Comparison of ENCODE assay signal across 7 fruit fly cellular contexts in genomic region chr3R:26020244-26021171, dm6.
TF ChIP-seq lines count a peak whose summit lies in the region.

No protein-coding gene starts in this region.

- peak; percentile 10 for TF ChIP-seq CTCF in whole organism, embryonic (GFP tag; optimal IDR thresholded peaks at IDR 0.05; lab: Kevin White, UChicago)

TF ChIP-seq in Kc167, 6 proteins besides CTCF, POLR2A, EP300 and RAD21:
- TF ChIP-seq h (optimal IDR thresholded peaks at IDR 0.05; lab: Kevin White, UChicago), result peak; percentile 43
- TF ChIP-seq insv (optimal IDR thresholded peaks at IDR 0.05; lab: Kevin White, UChicago), result no peak

TF ChIP-seq in whole organism, 6 proteins besides CTCF, POLR2A, EP300 and RAD21:
- TF ChIP-seq EcR (GFP tag; optimal IDR thresholded peaks at IDR 0.05; lab: Kevin White, UChicago) (no peak), Dll (optimal IDR thresholded peaks at IDR 0.05; lab: Kevin White, UChicago) (peak; percentile 72)

TF ChIP-seq in whole organism, adult, 20 proteins besides CTCF, POLR2A, EP300 and RAD21:
- TF ChIP-seq tj (GFP tag; optimal IDR thresholded peaks at IDR 0.05; lab: Kevin White, UChicago) (peak; percentile 69), Crg-1 (GFP tag; optimal IDR thresholded peaks at IDR 0.05; lab: Kevin White, UChicago) (no peak), Mnt (GFP tag; optimal IDR thresholded peaks at IDR 0.05; lab: Kevin White, UChicago) (no peak), pad (GFP tag; optimal IDR thresholded peaks at IDR 0.05; lab: Kevin White, UChicago) (no peak), kay (GFP tag; lab: Kevin White, UChicago; ENCODE audit: borderline replicate concordance) (peak; percentile 87), CG7101 (tag; optimal IDR thresholded peaks at IDR 0.05; lab: Kevin White, UChicago) (peak; percentile 27), cnc (optimal IDR thresholded peaks at IDR 0.05; lab: Kevin White, UChicago) (no peak), CG7045 (GFP tag; optimal IDR thresholded peaks at IDR 0.05; lab: Kevin White, UChicago) (no peak), cic (GFP tag; optimal IDR thresholded peaks at IDR 0.05; lab: Kevin White, UChicago) (no peak)
TF ChIP-seq in whole organism, adult: peak in this region for 3.

TF ChIP-seq in whole organism, embryonic, 481 proteins besides CTCF, POLR2A, EP300 and RAD21 (continues in another document):
- TF ChIP-seq fd3F (GFP tag; optimal IDR thresholded peaks at IDR 0.05; lab: Kevin White, UChicago) (peak; percentile 1), Gsc (GFP tag; IDR thresholded peaks at IDR 0.05; lab: Robert Waterston, UW) (0 out of 2 replicates have a peak, but pooled peaks have one; percentile 26), CG10147 (GFP tag; optimal IDR thresholded peaks at IDR 0.05; lab: Kevin White, UChicago) (peak; percentile 42), pb (GFP tag; optimal IDR thresholded peaks at IDR 0.05; lab: Kevin White, UChicago) (no peak), Nf-YB (GFP tag; optimal IDR thresholded peaks at IDR 0.05; lab: Kevin White, UChicago) (peak; percentile 98), BEAF-32 (GFP tag; optimal IDR thresholded peaks at IDR 0.05; lab: Kevin White, UChicago) (no peak), CG1603 (tag; optimal IDR thresholded peaks at IDR 0.05; lab: Kevin White, UChicago) (peak; percentile 54), CHES-1-like (GFP tag; optimal IDR thresholded peaks at IDR 0.05; lab: Kevin White, UChicago) (no peak), dmrt11E (tag; optimal IDR thresholded peaks at IDR 0.05; lab: Kevin White, UChicago) (peak; percentile 76), H2.0 (GFP tag; IDR thresholded peaks at IDR 0.05; lab: Robert Waterston, UW) (peak; percentile 60), CG2712 (tag; optimal IDR thresholded peaks at IDR 0.05; lab: Kevin White, UChicago) (peak; percentile 71), bigmax (GFP tag; optimal IDR thresholded peaks at IDR 0.05; lab: Kevin White, UChicago) (no peak), D19A (tag; optimal IDR thresholded peaks at IDR 0.05; lab: Kevin White, UChicago) (peak; percentile 57), CG6813 (GFP tag; optimal IDR thresholded peaks at IDR 0.05; lab: Kevin White, UChicago) (peak; percentile 62), ind (GFP tag; optimal IDR thresholded peaks at IDR 0.05; lab: Kevin White, UChicago) (peak; percentile 59), ash1 (GFP tag; optimal IDR thresholded peaks at IDR 0.05; lab: Kevin White, UChicago) (no peak), CG6683 (GFP tag; optimal IDR thresholded peaks at IDR 0.05; lab: Kevin White, UChicago) (peak; percentile 38), nmo (GFP tag; optimal IDR thresholded peaks at IDR 0.05; lab: Kevin White, UChicago) (peak; percentile 66), NFAT (GFP tag; IDR thresholded peaks at IDR 0.05; lab: Robert Waterston, UW) (no peak), Mad (GFP tag; optimal IDR thresholded peaks at IDR 0.05; lab: Kevin White, UChicago) (no peak)

TF ChIP-seq in whole organism, prepupa, 60 proteins besides CTCF, POLR2A, EP300 and RAD21 (continues in another document):
- TF ChIP-seq fkh (GFP tag; optimal IDR thresholded peaks at IDR 0.05; lab: Kevin White, UChicago), result no peak
- TF ChIP-seq topi (GFP tag; optimal IDR thresholded peaks at IDR 0.05; lab: Kevin White, UChicago), result peak; percentile 48
- TF ChIP-seq Hr4 (GFP tag; optimal IDR thresholded peaks at IDR 0.05; lab: Kevin White, UChicago), result peak; percentile 77
- TF ChIP-seq cyc (GFP tag; optimal IDR thresholded peaks at IDR 0.05; lab: Kevin White, UChicago), result peak; percentile 43
- TF ChIP-seq CG34406 (GFP tag; optimal IDR thresholded peaks at IDR 0.05; lab: Kevin White, UChicago), result peak; percentile 73
- no peak for TF ChIP-seq CG9139 (GFP tag; optimal IDR thresholded peaks at IDR 0.05; lab: Kevin White, UChicago)
- peak; percentile 60 for TF ChIP-seq CG1621 (tag; optimal IDR thresholded peaks at IDR 0.05; lab: Kevin White, UChicago)
- TF ChIP-seq CG8632 (GFP tag; optimal IDR thresholded peaks at IDR 0.05; lab: Kevin White, UChicago), result peak; percentile 62
- TF ChIP-seq CG16779 (tag; optimal IDR thresholded peaks at IDR 0.05; lab: Kevin White, UChicago), result peak; percentile 40
- TF ChIP-seq vri (GFP tag; optimal IDR thresholded peaks at IDR 0.05; lab: Kevin White, UChicago), result peak; percentile 27
- peak; percentile 82 for TF ChIP-seq OdsH (GFP tag; optimal IDR thresholded peaks at IDR 0.05; lab: Kevin White, UChicago)
- no peak for TF ChIP-seq Eip93F (GFP tag; optimal IDR thresholded peaks at IDR 0.05; lab: Kevin White, UChicago)
- TF ChIP-seq Ets21C (GFP tag; optimal IDR thresholded peaks at IDR 0.05; lab: Kevin White, UChicago), result peak; percentile 6
- peak; percentile 84 for TF ChIP-seq eg (GFP tag; IDR thresholded peaks at IDR 0.05; lab: Robert Waterston, UW)
- peak; percentile 53 for TF ChIP-seq Sox15 (GFP tag; optimal IDR thresholded peaks at IDR 0.05; lab: Kevin White, UChicago)
- no peak for TF ChIP-seq dsx (GFP tag; optimal IDR thresholded peaks at IDR 0.05; lab: Kevin White, UChicago; ENCODE audit: poor library complexity, severe bottlenecking)
- TF ChIP-seq CG10631 (GFP tag; optimal IDR thresholded peaks at IDR 0.05; lab: Kevin White, UChicago), result peak; percentile 76
- TF ChIP-seq CG6163 (GFP tag; IDR thresholded peaks at IDR 0.05; lab: Robert Waterston, UW), result peak; percentile 81
- peak; percentile 77 for TF ChIP-seq achi (GFP tag; optimal IDR thresholded peaks at IDR 0.05; lab: Kevin White, UChicago)
- peak; percentile 54 for TF ChIP-seq CG7368 (GFP tag; optimal IDR thresholded peaks at IDR 0.05; lab: Kevin White, UChicago)

TF ChIP-seq in whole organism, pupa, 21 proteins besides CTCF, POLR2A, EP300 and RAD21:
- peak; percentile 28 for TF ChIP-seq Pif1B (GFP tag; optimal IDR thresholded peaks at IDR 0.05; lab: Kevin White, UChicago)
- TF ChIP-seq EcR (GFP tag; optimal IDR thresholded peaks at IDR 0.05; lab: Kevin White, UChicago), result peak; percentile 69
- peak; percentile 68 for TF ChIP-seq fd96Ca (GFP tag; IDR thresholded peaks at IDR 0.05; lab: Robert Waterston, UW)
- peak; percentile 68 for TF ChIP-seq CG15710 (tag; optimal IDR thresholded peaks at IDR 0.05; lab: Kevin White, UChicago)
- peak; percentile 28 for TF ChIP-seq Pif1A (GFP tag; optimal IDR thresholded peaks at IDR 0.05; lab: Kevin White, UChicago)
- TF ChIP-seq D1 (tag; optimal IDR thresholded peaks at IDR 0.05; lab: Kevin White, UChicago), result peak; percentile 38
- TF ChIP-seq CG12605 (GFP tag; IDR thresholded peaks at IDR 0.05; lab: Robert Waterston, UW), result peak; percentile 49
- TF ChIP-seq CG13204 (GFP tag; optimal IDR thresholded peaks at IDR 0.05; lab: Kevin White, UChicago), result peak; percentile 99
- peak; percentile 78 for TF ChIP-seq CG9948 (tag; optimal IDR thresholded peaks at IDR 0.05; lab: Kevin White, UChicago)
- peak; percentile 81 for TF ChIP-seq CG17806 (tag; optimal IDR thresholded peaks at IDR 0.05; lab: Kevin White, UChicago)
- peak; percentile 72; the same call in 1 of the 2 replicates for TF ChIP-seq CG32121 (GFP tag; IDR thresholded peaks at IDR 0.05; lab: Robert Waterston, UW)
- TF ChIP-seq CG8159 (tag; optimal IDR thresholded peaks at IDR 0.05; lab: Kevin White, UChicago), result peak; percentile 84
- peak; percentile 45 for TF ChIP-seq Snoo (tag; optimal IDR thresholded peaks at IDR 0.05; lab: Kevin White, UChicago)
- TF ChIP-seq gl (tag; optimal IDR thresholded peaks at IDR 0.05; lab: Kevin White, UChicago), result no peak
- peak; percentile 79 for TF ChIP-seq CG14655 (GFP tag; optimal IDR thresholded peaks at IDR 0.05; lab: Kevin White, UChicago)
- TF ChIP-seq CG8301 (tag; optimal IDR thresholded peaks at IDR 0.05; lab: Kevin White, UChicago), result peak; percentile 75
- peak; percentile 74 for TF ChIP-seq CG34367 (tag; optimal IDR thresholded peaks at IDR 0.05; lab: Kevin White, UChicago)
- TF ChIP-seq rn (GFP tag; IDR thresholded peaks at IDR 0.05; lab: Robert Waterston, UW), result 0 out of 2 replicates have a peak, but pooled peaks have one; percentile 28
- TF ChIP-seq CG10348 (GFP tag; IDR thresholded peaks at IDR 0.05; lab: Robert Waterston, UW), result no peak
- TF ChIP-seq Ets98B (GFP tag; IDR thresholded peaks at IDR 0.05; lab: Robert Waterston, UW), result peak; percentile 79
- TF ChIP-seq CG4496 (GFP tag; IDR thresholded peaks at IDR 0.05; lab: Robert Waterston, UW), result peak; percentile 72

TF ChIP-seq in whole organism, wandering third instar larva, 38 proteins besides CTCF, POLR2A, EP300 and RAD21 (continues in another document):
- TF ChIP-seq jim (GFP tag; optimal IDR thresholded peaks at IDR 0.05; lab: Kevin White, UChicago) (no peak), fru (GFP tag; optimal IDR thresholded peaks at IDR 0.05; lab: Kevin White, UChicago) (peak; percentile 48), Vsx2 (GFP tag; optimal IDR thresholded peaks at IDR 0.05; lab: Kevin White, UChicago; ENCODE audit: partially characterized antibody) (no peak), CG9705 (GFP tag; optimal IDR thresholded peaks at IDR 0.05; lab: Kevin White, UChicago) (no peak), psq (GFP tag; optimal IDR thresholded peaks at IDR 0.05; lab: Kevin White, UChicago) (peak; percentile 48), ey (GFP tag; optimal IDR thresholded peaks at IDR 0.05; lab: Kevin White, UChicago) (peak; percentile 55), Hr83 (GFP tag; optimal IDR thresholded peaks at IDR 0.05; lab: Kevin White, UChicago; ENCODE audit: poor library complexity, severe bottlenecking) (peak; percentile 62), Rel (GFP tag; optimal IDR thresholded peaks at IDR 0.05; lab: Kevin White, UChicago) (peak; percentile 2), Rel (tag; optimal IDR thresholded peaks at IDR 0.05; lab: Kevin White, UChicago) (no peak), Myc (optimal IDR thresholded peaks at IDR 0.05; lab: Kevin White, UChicago) (no peak), h (GFP tag; optimal IDR thresholded peaks at IDR 0.05; lab: Kevin White, UChicago) (peak; percentile 51), foxo (GFP tag; optimal IDR thresholded peaks at IDR 0.05; lab: Kevin White, UChicago) (peak in 1 of 2 experiments; percentile 66), OdsH (GFP tag; optimal IDR thresholded peaks at IDR 0.05; lab: Kevin White, UChicago) (peak; percentile 67), Dif (GFP tag; optimal IDR thresholded peaks at IDR 0.05; lab: Kevin White, UChicago; ENCODE audit: partially characterized antibody) (peak; percentile 75), Jra (GFP tag; optimal IDR thresholded peaks at IDR 0.05; lab: Kevin White, UChicago) (peak; percentile 32), Dfd (GFP tag; optimal IDR thresholded peaks at IDR 0.05; lab: Kevin White, UChicago) (no peak), woc (GFP tag; optimal IDR thresholded peaks at IDR 0.05; lab: Kevin White, UChicago) (no peak), dmrt93B (GFP tag; optimal IDR thresholded peaks at IDR 0.05; lab: Kevin White, UChicago) (no peak), N (GFP tag; optimal IDR thresholded peaks at IDR 0.05; lab: Kevin White, UChicago) (no peak), CrebA (GFP tag; optimal IDR thresholded peaks at IDR 0.05; lab: Kevin White, UChicago; ENCODE audit: borderline replicate concordance) (no peak), tai (GFP tag; optimal IDR thresholded peaks at IDR 0.05; lab: Kevin White, UChicago) (no peak), rgr (GFP tag; optimal IDR thresholded peaks at IDR 0.05; lab: Kevin White, UChicago) (peak; percentile 71), dsf (GFP tag; optimal IDR thresholded peaks at IDR 0.05; lab: Kevin White, UChicago; ENCODE audit: borderline replicate concordance) (no peak), Hr78 (GFP tag; optimal IDR thresholded peaks at IDR 0.05; lab: Kevin White, UChicago) (no peak), brk (GFP tag; optimal IDR thresholded peaks at IDR 0.05; lab: Kevin White, UChicago) (no peak)
